Worm (Caenorhabditis elegans): ENCODE data around the gene C31H1.1.

- TF ChIP-seq ama-1 (optimal IDR thresholded peaks at IDR 0.05) (no peak), tbx-11 (GFP tag; IDR thresholded peaks at IDR 0.05) (no peak), hmg-4 (GFP tag; optimal IDR thresholded peaks at IDR 0.05) (no peak), tra-4 (tag; optimal IDR thresholded peaks at IDR 0.05) (no peak), B0310.2 (tag; optimal IDR thresholded peaks at IDR 0.05) (no peak), aly-1 (tag; optimal IDR thresholded peaks at IDR 0.05) (no peak), hnd-1 (tag; optimal IDR thresholded peaks at IDR 0.05) (no peak), flt-1 (GFP tag; IDR thresholded peaks at IDR 0.05) (no peak), tbx-37 (GFP tag; conservative IDR thresholded peaks at IDR 0.05) (no peak), ceh-36 (tag; optimal IDR thresholded peaks at IDR 0.05) (no peak), pes-1 (GFP tag; IDR thresholded peaks at IDR 0.05) (no peak), scrt-1 (GFP tag; IDR thresholded peaks at IDR 0.05) (no peak), ceh-13 (GFP tag; optimal IDR thresholded peaks at IDR 0.05) (no peak), sea-1 (GFP tag; conservative IDR thresholded peaks at IDR 0.05) (no peak)
Observed at ce11 chrIV:5797153-5797552, at the start of gene C31H1.1.
